Worm (Caenorhabditis elegans) whole organism, L1 larva: Measurements from ENCODE around the gene srbc-1.

ENCODE experiments used
- C34B4.2 ChIP-seq: sonication (generic microtip); optimal IDR thresholded peaks from 2 replicates; lab custom pipeline; 2017; ENCODE audit warnings: mild to moderate bottlenecking, missing genetic modification characterization, missing compliant biosample characterization
- alr-1 ChIP-seq: fragments of 200-800 bp; sonication (Bioruptor generic); optimal IDR thresholded peaks from 2 replicates; lab custom pipeline; 2018; ENCODE audit warnings: borderline replicate concordance, mild to moderate bottlenecking, missing genetic modification characterization, missing compliant biosample characterization
- blmp-1 ChIP-seq: fragments of 150-350 bp; optimal IDR thresholded peaks from 2 replicates; lab custom pipeline; 2014; ENCODE audit warnings: missing biosample characterization, missing genetic modification characterization
- ceh-63 ChIP-seq: fragments of 200-800 bp; sonication (Bioruptor generic); optimal IDR thresholded peaks from 2 replicates; lab custom pipeline; 2018; ENCODE audit warnings: mild to moderate bottlenecking, missing genetic modification characterization, missing compliant biosample characterization
- ceh-8 ChIP-seq: fragments of 200-800 bp; sonication (Bioruptor generic); optimal IDR thresholded peaks from 2 replicates; lab custom pipeline; 2018; ENCODE audit warnings: mild to moderate bottlenecking, missing genetic modification characterization, moderate library complexity, missing compliant biosample characterization
- ceh-88 ChIP-seq: fragments of 200-800 bp; sonication (Bioruptor generic); IDR thresholded peaks from 2 replicates; pipeline ENCODE4 v1.3.6; 2022; ENCODE audit warnings: missing genetic modification characterization, missing compliant biosample characterization
- dpl-1 ChIP-seq, 3 experiments: fragments of 150-350 bp in 2 of 3; sonication (generic microtip) in 1 of 3; optimal IDR thresholded peaks; 2 replicates each; lab custom pipeline; 2014 to 2017; ENCODE audit warnings: missing biosample characterization in 3 of 3, missing genetic modification characterization in 3 of 3, missing genetic modification reagents in 3 of 3
- dsc-1 ChIP-seq: sonication (generic microtip); optimal IDR thresholded peaks from 2 replicates; lab custom pipeline; 2016; ENCODE audit warnings: mild to moderate bottlenecking, missing genetic modification characterization, missing compliant biosample characterization
- egl-27 ChIP-seq, 2 experiments: fragments of 150-350 bp in 1 of 2; sonication (generic microtip); optimal IDR thresholded peaks; 3 replicates each; lab custom pipeline; 2017 to 2018; ENCODE audit warnings: missing biosample characterization in 2 of 2, missing genetic modification characterization in 2 of 2, missing genetic modification reagents in 2 of 2
- elt-3 ChIP-seq, 6 experiments: fragments of 150-350 bp in 1 of 6; sonication (generic microtip); optimal IDR thresholded peaks; 2 replicates each; lab custom pipeline; 2017 to 2018; ENCODE audit warnings: missing biosample characterization in 6 of 6, missing genetic modification characterization in 6 of 6, inconsistent platforms in 1 of 6
- ets-5 ChIP-seq: fragments of 200-800 bp; sonication (Bioruptor generic); IDR thresholded peaks from 2 replicates; pipeline ENCODE4 v1.3.6; 2022; ENCODE audit warnings: missing genetic modification characterization, missing compliant biosample characterization
- fkh-4 ChIP-seq: sonication (generic microtip); optimal IDR thresholded peaks from 2 replicates; lab custom pipeline; 2016; ENCODE audit warnings: missing compliant biosample characterization, missing genetic modification characterization, borderline replicate concordance
- fkh-8 ChIP-seq: sonication (generic microtip); optimal IDR thresholded peaks from 2 replicates; lab custom pipeline; 2016; ENCODE audit warnings: mild to moderate bottlenecking, missing genetic modification characterization, missing compliant biosample characterization
- fos-1 ChIP-seq: fragments of 150-350 bp; optimal IDR thresholded peaks from 2 replicates; lab custom pipeline; 2014; ENCODE audit warnings: missing biosample characterization, missing genetic modification characterization
- grh-1 ChIP-seq: fragments of 200-800 bp; sonication (Bioruptor generic); IDR thresholded peaks from 2 replicates; pipeline ENCODE4 v1.3.6; 2022; ENCODE audit warnings: missing genetic modification reagents, missing genetic modification characterization, missing compliant biosample characterization
- hlh-4 ChIP-seq: sonication (generic microtip); optimal IDR thresholded peaks from 2 replicates; lab custom pipeline; 2016; ENCODE audit warnings: mild to moderate bottlenecking, missing genetic modification characterization, missing compliant biosample characterization
- hpl-2 ChIP-seq: fragments of 150-350 bp; optimal IDR thresholded peaks from 2 replicates; lab custom pipeline; 2014; ENCODE audit warnings: missing biosample characterization, missing genetic modification reagents, missing genetic modification characterization
- irx-1 ChIP-seq: sonication (generic microtip); optimal IDR thresholded peaks from 2 replicates; lab custom pipeline; 2016; ENCODE audit warnings: missing genetic modification characterization, missing compliant biosample characterization
- jun-1 ChIP-seq: fragments of 150-350 bp; optimal IDR thresholded peaks from 2 replicates; lab custom pipeline; 2014; ENCODE audit warnings: missing biosample characterization, missing genetic modification reagents, missing genetic modification characterization
- lin-14 ChIP-seq: fragments of 200-800 bp; sonication (Bioruptor generic); optimal IDR thresholded peaks from 2 replicates; lab custom pipeline; 2018; ENCODE audit warnings: mild to moderate bottlenecking, missing genetic modification characterization, moderate library complexity, missing compliant biosample characterization
- lin-15B ChIP-seq: fragments of 150-350 bp; sonication (generic microtip); optimal IDR thresholded peaks from 3 replicates; lab custom pipeline; 2014; ENCODE audit warnings: missing biosample characterization, missing genetic modification characterization
- lin-35 ChIP-seq, 2 experiments: fragments of 150-350 bp; optimal IDR thresholded peaks; 2 replicates each; lab custom pipeline; 2014; ENCODE audit warnings: missing biosample characterization in 2 of 2, missing genetic modification characterization in 2 of 2, missing genetic modification reagents in 2 of 2
- lin-39 ChIP-seq: fragments of 150-350 bp; optimal IDR thresholded peaks from 2 replicates; lab custom pipeline; 2014; ENCODE audit warnings: missing biosample characterization, missing genetic modification reagents, missing genetic modification characterization
- mab-9 ChIP-seq: fragments of 200-800 bp; sonication (Bioruptor generic); IDR thresholded peaks from 2 replicates; pipeline ENCODE4 v1.3.6; 2022; ENCODE audit warnings: missing genetic modification reagents, missing genetic modification characterization, missing compliant biosample characterization
- mdl-1 ChIP-seq, 2 experiments: fragments of 150-350 bp; optimal IDR thresholded peaks; 2 replicates each; lab custom pipeline; 2014 to 2017; ENCODE audit warnings: missing biosample characterization in 2 of 2, missing genetic modification characterization in 2 of 2, inconsistent platforms in 1 of 2
- mep-1 ChIP-seq: fragments of 150-350 bp; optimal IDR thresholded peaks from 2 replicates; lab custom pipeline; 2014; ENCODE audit warnings: missing biosample characterization, missing genetic modification characterization
- nhr-12 ChIP-seq: sonication (generic microtip); optimal IDR thresholded peaks from 2 replicates; lab custom pipeline; 2017; ENCODE audit warnings: missing biosample characterization, missing genetic modification characterization
- nhr-28 ChIP-seq: fragments of 150-350 bp; optimal IDR thresholded peaks from 2 replicates; lab custom pipeline; 2014; ENCODE audit warnings: missing biosample characterization, missing genetic modification characterization
- nhr-71 ChIP-seq: sonication (generic microtip); optimal IDR thresholded peaks from 2 replicates; lab custom pipeline; 2016; ENCODE audit warnings: mild to moderate bottlenecking, missing genetic modification characterization, moderate library complexity, missing compliant biosample characterization
- nhr-76 ChIP-seq: sonication (generic microtip); optimal IDR thresholded peaks from 2 replicates; lab custom pipeline; 2017; ENCODE audit warnings: missing biosample characterization, missing genetic modification characterization
- nhr-84 ChIP-seq: sonication (generic microtip); optimal IDR thresholded peaks from 2 replicates; lab custom pipeline; 2017; ENCODE audit warnings: missing biosample characterization, missing genetic modification characterization
- nhr-85 ChIP-seq: sonication (generic microtip); peaks from one replicate; lab custom pipeline; 2016; ENCODE audit warnings: missing genetic modification characterization, inconsistent platforms, missing compliant biosample characterization
- pag-3 ChIP-seq: sonication (generic microtip); optimal IDR thresholded peaks from 2 replicates; lab custom pipeline; 2017; ENCODE audit warnings: missing genetic modification characterization, mild to moderate bottlenecking, missing compliant biosample characterization, antibody characterized with exemption, borderline replicate concordance; ENCODE audit not compliant: insufficient read depth
- pqm-1 ChIP-seq: sonication (generic microtip); optimal IDR thresholded peaks from 3 replicates; lab custom pipeline; 2017; ENCODE audit warnings: missing biosample characterization, missing genetic modification characterization
- rnt-1 ChIP-seq: sonication (generic microtip); optimal IDR thresholded peaks from 2 replicates; lab custom pipeline; 2016; ENCODE audit warnings: mild to moderate bottlenecking, missing genetic modification characterization, moderate library complexity, missing compliant biosample characterization
- skn-1 ChIP-seq: fragments of 150-350 bp; optimal IDR thresholded peaks from 2 replicates; lab custom pipeline; 2014; ENCODE audit warnings: missing biosample characterization, missing genetic modification characterization
- snu-23 ChIP-seq: sonication (generic microtip); optimal IDR thresholded peaks from 2 replicates; lab custom pipeline; 2016; ENCODE audit warnings: missing genetic modification characterization, missing compliant biosample characterization
- swsn-7 ChIP-seq: sonication (generic microtip); optimal IDR thresholded peaks from 2 replicates; lab custom pipeline; 2016; ENCODE audit warnings: missing genetic modification characterization, missing compliant biosample characterization
- unc-62 ChIP-seq: fragments of 150-350 bp; optimal IDR thresholded peaks from 2 replicates; lab custom pipeline; 2014; ENCODE audit warnings: missing biosample characterization, missing genetic modification reagents, missing genetic modification characterization
- unc-86 ChIP-seq: sonication (generic microtip); optimal IDR thresholded peaks from 2 replicates; lab custom pipeline; 2016; ENCODE audit warnings: missing genetic modification characterization, missing compliant biosample characterization
- zag-1 ChIP-seq: fragments of 150-350 bp; optimal IDR thresholded peaks from 2 replicates; lab custom pipeline; 2014; ENCODE audit warnings: missing biosample characterization, missing genetic modification characterization
- zip-4 ChIP-seq: fragments of 200-800 bp; sonication (Bioruptor generic); optimal IDR thresholded peaks from 2 replicates; lab custom pipeline; 2018; ENCODE audit warnings: mild to moderate bottlenecking, missing genetic modification characterization, moderate library complexity, missing compliant biosample characterization
- ztf-11 ChIP-seq, 2 experiments: sonication (generic microtip); optimal IDR thresholded peaks; 2 replicates each; lab custom pipeline; 2016 to 2017; ENCODE audit warnings: missing genetic modification characterization in 2 of 2, missing biosample characterization in 1 of 2, missing compliant biosample characterization in 1 of 2
- ztf-4 ChIP-seq: fragments of 150-350 bp; optimal IDR thresholded peaks from 2 replicates; lab custom pipeline; 2014; ENCODE audit warnings: missing biosample characterization, missing genetic modification characterization

The srbc-1 gene

DNA sequence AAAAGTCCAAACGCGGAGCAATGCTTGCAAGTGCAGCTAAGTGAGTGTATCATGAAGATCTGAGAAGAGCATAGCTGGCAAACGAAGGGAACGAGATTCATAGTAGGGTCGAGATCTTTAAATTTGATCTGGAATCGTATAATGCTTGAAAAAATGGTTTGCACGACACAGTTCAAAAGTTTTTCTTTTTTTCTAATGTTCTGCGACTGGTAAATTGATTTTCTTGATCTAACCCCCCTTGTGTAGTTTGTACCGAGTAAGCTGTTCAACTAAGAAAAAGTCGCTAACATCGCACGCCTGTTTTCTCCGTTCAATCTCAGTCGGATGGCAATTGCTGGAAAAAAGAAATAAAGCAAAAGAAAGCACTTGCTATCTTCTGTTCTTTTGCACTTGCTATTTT is 18.6 kb upstream of the srbc-1 start, which contains the start of gene C17B7.14:
TSS of gene C17B7.14 (minus strand) at position 101 of the 400 bp plus-strand sequence.
- TF ChIP-seq fkh-4 (tag; lab: Kevin White, UChicago) (no peak), mdl-1 (tag; optimal IDR thresholded peaks at IDR 0.05; lab: Kevin White, UChicago) (no peak), lin-35 (GFP tag; optimal IDR thresholded peaks at IDR 0.05; lab: Kevin White, UChicago) (no peak), rnt-1 (tag; lab: Kevin White, UChicago) (no peak), unc-86 (tag; lab: Kevin White, UChicago) (no peak), nhr-71 (no peak), elt-3 (tag; optimal IDR thresholded peaks at IDR 0.05; lab: Kevin White, UChicago) (no peak), fos-1 (no peak), zag-1 (tag; lab: Kevin White, UChicago) (no peak), nhr-84 (tag; lab: Kevin White, UChicago) (no peak), C34B4.2 (no peak), lin-14 (GFP tag; lab: Kevin White, UChicago) (no peak), hlh-4 (tag; lab: Kevin White, UChicago) (no peak), fkh-8 (no peak), dsc-1 (tag; lab: Kevin White, UChicago) (no peak), zip-4 (no peak)

- no peak for TF ChIP-seq swsn-7 (tag; lab: Kevin White, UChicago)
- no peak for TF ChIP-seq skn-1
- no peak for TF ChIP-seq nhr-76
- no peak for TF ChIP-seq mep-1 (tag; lab: Kevin White, UChicago)
- no peak for TF ChIP-seq zag-1 (tag; lab: Kevin White, UChicago)
- no peak for TF ChIP-seq lin-15B
- TF ChIP-seq ztf-11 (tag; optimal IDR thresholded peaks at IDR 0.05; lab: Kevin White, UChicago): no peak
These were observed 18.2 kb upstream of the srbc-1 start, which contains the start of gene F35F10.14 for ce11 chrV:3320005-3320404. F35F10.14 (minus strand) TSS chrV:3320105.

ce11 chrV:3318975-3319374 is 17.2 kb upstream of the srbc-1 start, which contains the start of gene F35F10.13:
F35F10.13 (minus strand) TSS chrV:3319075.
- TF ChIP-seq nhr-85 (tag; lab: Kevin White, UChicago) (no peak), ets-5 (GFP tag; lab: Robert Waterston, UW) (no peak), dpl-1 (GFP tag; optimal IDR thresholded peaks at IDR 0.05; lab: Kevin White, UChicago) (no peak), ceh-88 (no peak), jun-1 (tag; lab: Kevin White, UChicago) (no peak), snu-23 (GFP tag; lab: Kevin White, UChicago) (no peak), alr-1 (tag; lab: Kevin White, UChicago) (no peak), nhr-12 (tag; lab: Kevin White, UChicago) (no peak), hpl-2 (GFP tag; lab: Kevin White, UChicago) (no peak)

- no peak for TF ChIP-seq ceh-88
- TF ChIP-seq fos-1: no peak
- peak; percentile 69 for TF ChIP-seq nhr-85 (tag; lab: Kevin White, UChicago)
- TF ChIP-seq blmp-1: peak; percentile 37
- TF ChIP-seq ceh-63: no peak
- no peak for TF ChIP-seq irx-1
- no peak for TF ChIP-seq mab-9 (GFP tag; lab: Robert Waterston, UW)
- TF ChIP-seq ztf-4 (tag; lab: Kevin White, UChicago): no peak
- no peak for TF ChIP-seq pqm-1 (tag; lab: Kevin White, UChicago)
- TF ChIP-seq grh-1 (GFP tag; lab: Robert Waterston, UW): peak; percentile 9; the same call in 1 of the 2 replicates
- TF ChIP-seq mep-1 (tag; lab: Kevin White, UChicago): no peak
- no peak for TF ChIP-seq pag-3 (tag; lab: Kevin White, UChicago)
- no peak for TF ChIP-seq nhr-28
- TF ChIP-seq lin-39 (tag; lab: Kevin White, UChicago): no peak
- no peak for TF ChIP-seq ceh-8
- no peak for TF ChIP-seq egl-27 (tag; optimal IDR thresholded peaks at IDR 0.05; lab: Kevin White, UChicago)
- no peak for TF ChIP-seq zag-1 (tag; lab: Kevin White, UChicago)
- TF ChIP-seq lin-14 (GFP tag; lab: Kevin White, UChicago): no peak
- TF ChIP-seq unc-62 (GFP tag; lab: Kevin White, UChicago): no peak
- TF ChIP-seq zip-4: no peak
- TF ChIP-seq nhr-12 (tag; lab: Kevin White, UChicago): no peak
These were observed 14.3 kb upstream of the srbc-1 start, which contains the start of gene F35F10.1 for ce11 chrV:3316108-3316507. F35F10.1 (plus strand) TSS chrV:3316307.
